Worm (Caenorhabditis elegans) whole organism, young adult: ENCODE measurements around the gene D2045.8.

ENCODE experiments used
- C17E4.6 ChIP-seq: fragments of 200-800 bp; sonication (Bioruptor generic); IDR thresholded peaks from 2 replicates; pipeline ENCODE4 v1.3.6; 2022; ENCODE audit warnings: missing genetic modification reagents, missing genetic modification characterization, missing compliant biosample characterization
- D2030.7 ChIP-seq: fragments of 200-800 bp; sonication (Bioruptor generic); IDR thresholded peaks from 2 replicates; pipeline ENCODE4 v1.3.6; 2022; ENCODE audit warnings: missing genetic modification reagents, missing genetic modification characterization, missing compliant biosample characterization
- F37B4.10 ChIP-seq: fragments of 200-800 bp; sonication (Bioruptor generic); IDR thresholded peaks from 2 replicates; pipeline ENCODE4 v1.3.6; 2022; ENCODE audit warnings: missing genetic modification characterization, missing compliant biosample characterization
- F52B5.7 ChIP-seq: sonication (generic microtip); optimal IDR thresholded peaks from 2 replicates; lab custom pipeline; 2016; ENCODE audit warnings: mild to moderate bottlenecking, missing genetic modification characterization, missing compliant biosample characterization
- Y53G8AR.9 ChIP-seq: fragments of 200-800 bp; sonication (Bioruptor generic); conservative IDR thresholded peaks from 2 replicates; pipeline ENCODE4 v1.3.6; 2022; ENCODE audit warnings: missing genetic modification reagents, missing genetic modification characterization, missing compliant biosample characterization
- Y79H2A.3 ChIP-seq: fragments of 200-800 bp; sonication (Bioruptor generic); conservative IDR thresholded peaks from 2 replicates; pipeline ENCODE4 v1.3.6; 2022; ENCODE audit warnings: missing genetic modification reagents, missing genetic modification characterization, missing compliant biosample characterization
- ZK185.1 ChIP-seq: sonication (generic microtip); optimal IDR thresholded peaks from 2 replicates; lab custom pipeline; 2016; ENCODE audit warnings: mild to moderate bottlenecking, missing genetic modification characterization, missing compliant biosample characterization; ENCODE audit not compliant: poor library complexity, severe bottlenecking
- akir-1 ChIP-seq: fragments of 200-800 bp; sonication (Bioruptor generic); optimal IDR thresholded peaks from 2 replicates; lab custom pipeline; 2018; ENCODE audit warnings: mild to moderate bottlenecking, missing genetic modification characterization, moderate library complexity, missing compliant biosample characterization
- ama-1 ChIP-seq, 3 experiments: fragments of 150-350 bp in 1 of 3; sonication (generic microtip) in 2 of 3; optimal IDR thresholded peaks; 2 replicates each; lab custom pipeline; 2014 to 2018; ENCODE audit warnings: missing biosample characterization in 2 of 3, missing genetic modification characterization in 2 of 3, missing genetic modification reagents in 2 of 3
- attf-3 ChIP-seq: fragments of 200-800 bp; sonication (Bioruptor generic); conservative IDR thresholded peaks from 2 replicates; pipeline ENCODE4 v1.3.6; 2022; ENCODE audit warnings: missing genetic modification reagents, missing genetic modification characterization, missing compliant biosample characterization
- attf-5 ChIP-seq: fragments of 200-800 bp; sonication (Bioruptor generic); optimal IDR thresholded peaks from 2 replicates; lab custom pipeline; 2018; ENCODE audit warnings: mild to moderate bottlenecking, missing genetic modification characterization, missing compliant biosample characterization
- bed-2 ChIP-seq: fragments of 200-800 bp; sonication (Bioruptor generic); IDR thresholded peaks from 2 replicates; pipeline ENCODE4 v1.3.6; 2022; ENCODE audit warnings: missing genetic modification reagents, missing genetic modification characterization, missing compliant biosample characterization
- cebp-1 ChIP-seq, 2 experiments: fragments of 200-800 bp in 1 of 2; sonication (Bioruptor generic) in 1 of 2; sonication (generic microtip) in 1 of 2; IDR thresholded peaks in 1 of 2; optimal IDR thresholded peaks in 1 of 2; 2 replicates each; pipeline versions ENCODE4 v1.3.6 to Lab custom; 2017 to 2022; ENCODE audit warnings: missing compliant biosample characterization in 2 of 2, missing genetic modification characterization in 2 of 2, mild to moderate bottlenecking in 1 of 2, missing genetic modification reagents in 1 of 2, moderate library complexity in 1 of 2
- cebp-2 ChIP-seq: fragments of 200-800 bp; sonication (Bioruptor generic); IDR thresholded peaks from 2 replicates; pipeline ENCODE4 v1.3.6; 2022; ENCODE audit warnings: missing genetic modification characterization, missing compliant biosample characterization
- ceh-40 ChIP-seq: fragments of 200-800 bp; sonication (Bioruptor generic); IDR thresholded peaks from 2 replicates; pipeline ENCODE4 v1.3.6; 2022; ENCODE audit warnings: missing genetic modification characterization, missing compliant biosample characterization
- ceh-58 ChIP-seq: fragments of 200-800 bp; sonication (Bioruptor generic); IDR thresholded peaks from 2 replicates; pipeline ENCODE4 v1.3.6; 2022; ENCODE audit warnings: missing genetic modification characterization, missing compliant biosample characterization
- dox-1 ChIP-seq: fragments of 200-800 bp; sonication (Bioruptor generic); IDR thresholded peaks from 2 replicates; pipeline ENCODE4 v1.3.6; 2022; ENCODE audit warnings: missing genetic modification reagents, missing genetic modification characterization, missing compliant biosample characterization
- dpff-1 ChIP-seq: sonication (generic microtip); optimal IDR thresholded peaks from 2 replicates; lab custom pipeline; 2017; ENCODE audit warnings: mild to moderate bottlenecking, missing genetic modification characterization, missing compliant biosample characterization
- dpl-1 ChIP-seq: fragments of 150-350 bp; optimal IDR thresholded peaks from 2 replicates; lab custom pipeline; 2014; ENCODE audit warnings: missing biosample characterization, missing genetic modification reagents, missing genetic modification characterization
- egl-44 ChIP-seq: fragments of 200-800 bp; sonication (Bioruptor generic); IDR thresholded peaks from 2 replicates; pipeline ENCODE4 v1.3.6; 2022; ENCODE audit warnings: missing genetic modification reagents, missing genetic modification characterization, missing compliant biosample characterization
- ekl-4 ChIP-seq: fragments of 200-800 bp; sonication (Bioruptor generic); IDR thresholded peaks from 2 replicates; pipeline ENCODE4 v1.3.6; 2022; ENCODE audit warnings: missing genetic modification reagents, missing genetic modification characterization, missing compliant biosample characterization
- ets-4 ChIP-seq: fragments of 200-800 bp; sonication (Bioruptor generic); optimal IDR thresholded peaks from 2 replicates; lab custom pipeline; 2018; ENCODE audit warnings: mild to moderate bottlenecking, missing genetic modification characterization, missing compliant biosample characterization
- fkh-3 ChIP-seq: sonication (generic microtip); optimal IDR thresholded peaks from 2 replicates; lab custom pipeline; 2016; ENCODE audit warnings: mild to moderate bottlenecking, missing genetic modification characterization, missing compliant biosample characterization
- gei-17 ChIP-seq: fragments of 200-800 bp; sonication (Bioruptor generic); optimal IDR thresholded peaks from 2 replicates; lab custom pipeline; 2018; ENCODE audit warnings: mild to moderate bottlenecking, missing genetic modification characterization, missing compliant biosample characterization
- hlh-12 ChIP-seq: sonication (generic microtip); optimal IDR thresholded peaks from 2 replicates; lab custom pipeline; 2016; ENCODE audit warnings: missing genetic modification characterization, missing compliant biosample characterization
- lin-35 ChIP-seq, 3 experiments: fragments of 150-350 bp in 2 of 3; sonication (generic microtip) in 1 of 3; optimal IDR thresholded peaks; 2 replicates each; lab custom pipeline; 2014 to 2018; ENCODE audit warnings: missing biosample characterization in 3 of 3, missing genetic modification characterization in 3 of 3, missing genetic modification reagents in 3 of 3
- lin-40 ChIP-seq: sonication (generic microtip); optimal IDR thresholded peaks from 2 replicates; lab custom pipeline; 2016; ENCODE audit warnings: missing genetic modification characterization, mild to moderate bottlenecking, missing compliant biosample characterization, missing genotype, missing genetic modification reagents
- lir-1 ChIP-seq: fragments of 200-800 bp; sonication (Bioruptor generic); conservative IDR thresholded peaks from 2 replicates; pipeline ENCODE4 v1.3.6; 2022; ENCODE audit warnings: missing genetic modification reagents, missing genetic modification characterization, missing compliant biosample characterization
- lsy-27 ChIP-seq: sonication (generic microtip); optimal IDR thresholded peaks from 2 replicates; lab custom pipeline; 2017; ENCODE audit warnings: missing genetic modification characterization, mild to moderate bottlenecking, missing compliant biosample characterization, antibody characterized with exemption, missing genotype, borderline replicate concordance; ENCODE audit not compliant: insufficient read depth
- madf-6 ChIP-seq: fragments of 200-800 bp; sonication (Bioruptor generic); IDR thresholded peaks from 2 replicates; pipeline ENCODE4 v1.3.6; 2022; ENCODE audit warnings: missing genetic modification reagents, missing genetic modification characterization, missing compliant biosample characterization
- mcd-1 ChIP-seq: fragments of 200-800 bp; sonication (Bioruptor generic); IDR thresholded peaks from 2 replicates; pipeline ENCODE4 v1.3.6; 2022; ENCODE audit warnings: missing genetic modification reagents, missing genetic modification characterization, missing compliant biosample characterization
- mxl-1 ChIP-seq: sonication (generic microtip); optimal IDR thresholded peaks from 2 replicates; lab custom pipeline; 2016; ENCODE audit warnings: missing genetic modification characterization, missing compliant biosample characterization
- nhr-80 ChIP-seq: sonication (generic microtip); optimal IDR thresholded peaks from 2 replicates; lab custom pipeline; 2016; ENCODE audit warnings: missing genetic modification characterization, missing compliant biosample characterization
- nhr-90 ChIP-seq: sonication (generic microtip); optimal IDR thresholded peaks from 2 replicates; lab custom pipeline; 2016; ENCODE audit warnings: missing genotype, mild to moderate bottlenecking, missing genetic modification characterization, missing compliant biosample characterization
- pbrm-1 ChIP-seq: fragments of 200-800 bp; sonication (Bioruptor generic); IDR thresholded peaks from 2 replicates; pipeline ENCODE4 v1.3.6; 2022; ENCODE audit warnings: missing genetic modification reagents, missing genetic modification characterization, missing compliant biosample characterization
- pha-4 ChIP-seq: fragments of 150-350 bp; sonication (generic microtip); optimal IDR thresholded peaks from 2 replicates; lab custom pipeline; 2014; ENCODE audit warnings: missing biosample characterization, missing genetic modification reagents, missing genetic modification characterization
- rcor-1 ChIP-seq: fragments of 200-800 bp; sonication (Bioruptor generic); IDR thresholded peaks from 2 replicates; pipeline ENCODE4 v1.3.6; 2022; ENCODE audit warnings: missing genetic modification reagents, missing genetic modification characterization, missing compliant biosample characterization
- sea-2 ChIP-seq: fragments of 200-800 bp; sonication (Bioruptor generic); IDR thresholded peaks from 2 replicates; pipeline ENCODE4 v1.3.6; 2022; ENCODE audit warnings: missing genetic modification characterization, missing compliant biosample characterization
- snpc-1.1 ChIP-seq: sonication (generic microtip); optimal IDR thresholded peaks from 2 replicates; lab custom pipeline; 2017; ENCODE audit warnings: missing genetic modification characterization, mild to moderate bottlenecking, missing compliant biosample characterization, antibody characterized with exemption, moderate library complexity, missing genotype, missing genetic modification reagents; ENCODE audit not compliant: insufficient read depth
- snpc-1.3 ChIP-seq: sonication (generic microtip); optimal IDR thresholded peaks from 2 replicates; lab custom pipeline; 2017; ENCODE audit warnings: missing genetic modification characterization, mild to moderate bottlenecking, missing compliant biosample characterization, antibody characterized with exemption, moderate library complexity, missing genotype, missing genetic modification reagents; ENCODE audit not compliant: insufficient read depth
- tbp1 ChIP-seq: fragments of 200-800 bp; sonication (Bioruptor generic); optimal IDR thresholded peaks from 2 replicates; lab custom pipeline; 2018; ENCODE audit warnings: mild to moderate bottlenecking, missing genetic modification characterization, missing compliant biosample characterization
- zfh-2 ChIP-seq: fragments of 200-800 bp; sonication (Bioruptor generic); conservative IDR thresholded peaks from 2 replicates; pipeline ENCODE4 v1.3.6; 2022; ENCODE audit warnings: missing genetic modification reagents, missing genetic modification characterization, missing compliant biosample characterization
- zim-3 ChIP-seq: sonication (generic microtip); optimal IDR thresholded peaks from 2 replicates; lab custom pipeline; 2017; ENCODE audit warnings: mild to moderate bottlenecking, missing genetic modification characterization, moderate library complexity, missing compliant biosample characterization
- ztf-26 ChIP-seq: sonication (generic microtip); optimal IDR thresholded peaks from 2 replicates; lab custom pipeline; 2017; ENCODE audit warnings: missing genetic modification characterization, missing compliant biosample characterization

D2045.8 gene

ce11 chrIII:10461164-10461546 lies 20.9 kb upstream of the D2045.8 start, which contains the start of gene atx-2 (continued):
- TF ChIP-seq zim-3 (tag; lab: Kevin White, UChicago) = peak; percentile 93
- TF ChIP-seq nhr-90 (tag; lab: Kevin White, UChicago) = peak; percentile 85
- TF ChIP-seq F37B4.10 (GFP tag; lab: Robert Waterston, UW) = 0 out of 2 replicates have a peak, but pooled peaks have one; percentile 87
- TF ChIP-seq F52B5.7 = peak; percentile 97
- peak; percentile 54; the same call in 1 of the 2 replicates for TF ChIP-seq ceh-40 (GFP tag; lab: Robert Waterston, UW)
- peak; percentile 82 for TF ChIP-seq cebp-1 (GFP tag; IDR thresholded peaks at IDR 0.05; lab: Robert Waterston, UW)
- TF ChIP-seq cebp-1 (tag; optimal IDR thresholded peaks at IDR 0.05; lab: Kevin White, UChicago) = peak; percentile 95
- no peak for TF ChIP-seq dpff-1 (tag; lab: Kevin White, UChicago)
- TF ChIP-seq snpc-1.3 (tag; lab: Kevin White, UChicago) = peak; percentile 58
- peak; percentile 87 for TF ChIP-seq Y53G8AR.9 (GFP tag; lab: Robert Waterston, UW)
- peak; percentile 92 for TF ChIP-seq egl-44
- peak; percentile 88 for TF ChIP-seq ets-4 (GFP tag; lab: Kevin White, UChicago)
- TF ChIP-seq akir-1 = peak; percentile 47
- peak; percentile 72 for TF ChIP-seq tbp1 (GFP tag; lab: Kevin White, UChicago)
- TF ChIP-seq bed-2 (GFP tag; lab: Robert Waterston, UW) = peak; percentile 81
- TF ChIP-seq lsy-27 = no peak
- TF ChIP-seq pbrm-1 = peak; percentile 95
- TF ChIP-seq pha-4 = no peak
- 0 out of 2 replicates have a peak, but pooled peaks have one; percentile 64 for TF ChIP-seq ceh-58 (GFP tag; lab: Robert Waterston, UW)
- peak; percentile 42 for TF ChIP-seq mxl-1 (tag; lab: Kevin White, UChicago)
- TF ChIP-seq attf-5 (GFP tag; lab: Kevin White, UChicago) = peak; percentile 99
- peak; percentile 74; the same call in 1 of the 2 replicates for TF ChIP-seq cebp-2 (GFP tag; lab: Robert Waterston, UW)
- peak; percentile 49 for TF ChIP-seq gei-17 (GFP tag; lab: Kevin White, UChicago)
- TF ChIP-seq Y79H2A.3 = peak; percentile 93
- peak; percentile 96 for TF ChIP-seq ZK185.1 (tag; lab: Kevin White, UChicago)
- TF ChIP-seq dpl-1 = peak; percentile 35
- 0 out of 2 replicates have a peak, but pooled peaks have one; percentile 70 for TF ChIP-seq sea-2 (GFP tag; lab: Robert Waterston, UW)
- peak; percentile 87 for TF ChIP-seq D2030.7
- TF ChIP-seq snpc-1.1 (tag; lab: Kevin White, UChicago) = peak; percentile 71
- TF ChIP-seq hlh-12 (tag; lab: Kevin White, UChicago) = peak; percentile 15
- TF ChIP-seq, all 124 proteins: peak for 97

- TF ChIP-seq lin-35 (GFP tag; optimal IDR thresholded peaks at IDR 0.05; lab: Kevin White, UChicago) (no peak), zfh-2 (GFP tag; lab: Robert Waterston, UW) (peak; percentile 56; the same call in 1 of the 2 replicates)
Measured at ce11 chrIII:10462935-10463548, 19.0 kb upstream of the D2045.8 start.

ce11 chrIII:10463653-10464052 lies 18.4 kb upstream of the D2045.8 start:
- peak; percentile 83 for TF ChIP-seq attf-5 (GFP tag; lab: Kevin White, UChicago)
- peak; percentile 28 for TF ChIP-seq ztf-26 (tag; lab: Kevin White, UChicago)
- TF ChIP-seq lin-40 (tag; lab: Kevin White, UChicago) = peak; percentile 38
- TF ChIP-seq madf-6 (GFP tag; lab: Robert Waterston, UW) = no peak
- no peak for TF ChIP-seq C17E4.6 (GFP tag; lab: Robert Waterston, UW)
- no peak for TF ChIP-seq ama-1 (optimal IDR thresholded peaks at IDR 0.05; lab: Kevin White, UChicago)
- peak in 1 of 2 experiments; percentile 9 for TF ChIP-seq ama-1 (GFP tag; optimal IDR thresholded peaks at IDR 0.05; lab: Kevin White, UChicago)
- TF ChIP-seq nhr-80 (tag; lab: Kevin White, UChicago) = peak; percentile 45
- TF ChIP-seq cebp-1 (GFP tag; IDR thresholded peaks at IDR 0.05; lab: Robert Waterston, UW) = no peak; the same call in 1 of the 2 replicates
- TF ChIP-seq cebp-1 (tag; optimal IDR thresholded peaks at IDR 0.05; lab: Kevin White, UChicago) = peak; percentile 78
- TF ChIP-seq bed-2 (GFP tag; lab: Robert Waterston, UW) = no peak
- peak; percentile 18; the same call in 1 of the 2 replicates for TF ChIP-seq ekl-4 (GFP tag; lab: Robert Waterston, UW)
- TF ChIP-seq lir-1 (GFP tag; lab: Robert Waterston, UW) = no peak
- TF ChIP-seq mcd-1 (GFP tag; lab: Robert Waterston, UW) = peak; percentile 24; the same call in 1 of the 2 replicates
- TF ChIP-seq rcor-1 (GFP tag; lab: Robert Waterston, UW) = no peak
- no peak for TF ChIP-seq attf-3 (GFP tag; lab: Robert Waterston, UW)
- TF ChIP-seq fkh-3 (tag; lab: Kevin White, UChicago) = no peak
- no peak for TF ChIP-seq dox-1 (GFP tag; lab: Robert Waterston, UW)
- TF ChIP-seq, all 124 proteins: peak for 8
